Worm (Caenorhabditis elegans) whole organism, L3 larva: ENCODE data around the gene sftb-2.

Experiments
- ama-1 ChIP-seq: fragments of 150-350 bp; optimal IDR thresholded peaks from 2 replicates; lab custom pipeline; 2018
- ceh-16 ChIP-seq: sonication (generic microtip); optimal IDR thresholded peaks from 2 replicates; lab custom pipeline; 2017; ENCODE audit warnings: missing biosample characterization, missing genetic modification characterization
- ceh-28 ChIP-seq: fragments of 150-350 bp; optimal IDR thresholded peaks from 2 replicates; lab custom pipeline; 2014; ENCODE audit warnings: missing biosample characterization, missing genetic modification reagents, missing genetic modification characterization
- daf-12 ChIP-seq: fragments of 150-350 bp; optimal IDR thresholded peaks from 2 replicates; lab custom pipeline; 2014; ENCODE audit warnings: missing biosample characterization, missing genetic modification reagents, missing genetic modification characterization
- egl-27 ChIP-seq: sonication (generic microtip); optimal IDR thresholded peaks from 4 replicates; lab custom pipeline; 2017; ENCODE audit warnings: missing biosample characterization, missing genetic modification reagents, missing genetic modification characterization
- elt-1 ChIP-seq: fragments of 150-350 bp; optimal IDR thresholded peaks from 2 replicates; lab custom pipeline; 2014; ENCODE audit warnings: missing biosample characterization, missing genetic modification characterization
- elt-2 ChIP-seq: sonication (generic microtip); optimal IDR thresholded peaks from 2 replicates; lab custom pipeline; 2016; ENCODE audit warnings: missing genetic modification reagents, mild to moderate bottlenecking, missing genetic modification characterization, missing compliant biosample characterization
- elt-3 ChIP-seq, 3 experiments: fragments of 150-350 bp in 1 of 3; sonication (generic microtip) in 2 of 3; optimal IDR thresholded peaks; 2 replicates in 2 of 3; 4 replicates in 1 of 3; lab custom pipeline; 2014 to 2017; ENCODE audit warnings: missing biosample characterization in 3 of 3, missing genetic modification characterization in 3 of 3
- eor-1 ChIP-seq, 2 experiments: fragments of 150-350 bp; optimal IDR thresholded peaks; 2 replicates each; lab custom pipeline; 2014 to 2018; ENCODE audit warnings: missing biosample characterization in 2 of 2, missing genetic modification characterization in 2 of 2
- fkh-10 ChIP-seq: sonication (generic microtip); optimal IDR thresholded peaks from 2 replicates; lab custom pipeline; 2017; ENCODE audit warnings: missing biosample characterization, missing genetic modification reagents, missing genetic modification characterization
- hmg-11 ChIP-seq: sonication (generic microtip); optimal IDR thresholded peaks from 2 replicates; lab custom pipeline; 2016; ENCODE audit warnings: missing genetic modification characterization, missing compliant biosample characterization
- lin-15B ChIP-seq: fragments of 150-350 bp; optimal IDR thresholded peaks from 2 replicates; lab custom pipeline; 2014; ENCODE audit warnings: missing biosample characterization, missing genetic modification characterization
- lin-39 ChIP-seq: fragments of 150-350 bp; optimal IDR thresholded peaks from 2 replicates; lab custom pipeline; 2018; ENCODE audit warnings: missing biosample characterization, missing genetic modification reagents, missing genetic modification characterization
- mdl-1 ChIP-seq: fragments of 150-350 bp; optimal IDR thresholded peaks from 2 replicates; lab custom pipeline; 2014; ENCODE audit warnings: missing biosample characterization, missing genetic modification characterization
- mml-1 ChIP-seq: fragments of 150-350 bp; sonication (generic microtip); optimal IDR thresholded peaks from 3 replicates; lab custom pipeline; 2014; ENCODE audit warnings: missing biosample characterization, missing genetic modification characterization
- nfya-1 ChIP-seq: sonication (generic microtip); optimal IDR thresholded peaks from 2 replicates; lab custom pipeline; 2017; ENCODE audit warnings: missing genetic modification characterization, mild to moderate bottlenecking, missing compliant biosample characterization, antibody characterized with exemption, moderate library complexity; ENCODE audit not compliant: insufficient read depth
- nhr-11 ChIP-seq: fragments of 150-350 bp; optimal IDR thresholded peaks from 2 replicates; lab custom pipeline; 2014; ENCODE audit warnings: missing biosample characterization, missing genetic modification characterization
- nhr-12 ChIP-seq: fragments of 150-350 bp; optimal IDR thresholded peaks from 2 replicates; lab custom pipeline; 2014; ENCODE audit warnings: missing biosample characterization, missing genetic modification characterization
- nhr-23 ChIP-seq: fragments of 150-350 bp; optimal IDR thresholded peaks from 2 replicates; lab custom pipeline; 2014; ENCODE audit warnings: missing biosample characterization, missing genetic modification reagents, missing genetic modification characterization
- nhr-237 ChIP-seq: fragments of 150-350 bp; optimal IDR thresholded peaks from 2 replicates; lab custom pipeline; 2014; ENCODE audit warnings: missing biosample characterization, missing genetic modification characterization
- nhr-28 ChIP-seq: fragments of 150-350 bp; optimal IDR thresholded peaks from 2 replicates; lab custom pipeline; 2014; ENCODE audit warnings: missing biosample characterization, missing genetic modification characterization
- nhr-43 ChIP-seq: sonication (generic microtip); optimal IDR thresholded peaks from 2 replicates; lab custom pipeline; 2016; ENCODE audit warnings: mild to moderate bottlenecking, missing genetic modification characterization, missing compliant biosample characterization; ENCODE audit not compliant: poor library complexity, severe bottlenecking
- nhr-67 ChIP-seq: fragments of 150-350 bp; optimal IDR thresholded peaks from 2 replicates; lab custom pipeline; 2014; ENCODE audit warnings: missing biosample characterization, missing genetic modification characterization
- nhr-76 ChIP-seq: fragments of 150-350 bp; sonication (generic microtip); optimal IDR thresholded peaks from 5 replicates; lab custom pipeline; 2014; ENCODE audit warnings: missing biosample characterization, missing genetic modification characterization
- pha-4 ChIP-seq: fragments of 150-350 bp; optimal IDR thresholded peaks from 2 replicates; lab custom pipeline; 2014; ENCODE audit warnings: missing biosample characterization, missing genetic modification reagents, missing genetic modification characterization
- pqm-1 ChIP-seq: fragments of 150-350 bp; optimal IDR thresholded peaks from 2 replicates; lab custom pipeline; 2017; ENCODE audit warnings: missing biosample characterization, missing genetic modification characterization, inconsistent platforms
- sea-2 ChIP-seq: fragments of 150-350 bp; sonication (generic microtip); optimal IDR thresholded peaks from 4 replicates; lab custom pipeline; 2014; ENCODE audit warnings: missing biosample characterization, missing genetic modification reagents, missing genetic modification characterization
- snpc-4 ChIP-seq: fragments of 150-350 bp; optimal IDR thresholded peaks from 2 replicates; lab custom pipeline; 2014; ENCODE audit warnings: missing biosample characterization, missing genetic modification characterization
- unc-39 ChIP-seq: sonication (generic microtip); optimal IDR thresholded peaks from 4 replicates; lab custom pipeline; 2017; ENCODE audit warnings: missing biosample characterization, missing genetic modification characterization
- zag-1 ChIP-seq: fragments of 150-350 bp; optimal IDR thresholded peaks from 2 replicates; lab custom pipeline; 2014; ENCODE audit warnings: missing biosample characterization, missing genetic modification characterization
- ztf-11 ChIP-seq: fragments of 150-350 bp; optimal IDR thresholded peaks from 2 replicates; lab custom pipeline; 2014; ENCODE audit warnings: missing biosample characterization, missing genetic modification characterization
- ztf-4 ChIP-seq: fragments of 150-350 bp; optimal IDR thresholded peaks from 2 replicates; lab custom pipeline; 2014; ENCODE audit warnings: missing biosample characterization, missing genetic modification characterization

The sftb-2 gene

ce11 chrV:153867-154266, 25.8 kb downstream of the sftb-2 start:
- no peak for TF ChIP-seq nhr-23
- TF ChIP-seq ceh-16 (tag; lab: Kevin White, UChicago), result no peak
- no peak for TF ChIP-seq eor-1 (tag; optimal IDR thresholded peaks at IDR 0.05; lab: Kevin White, UChicago)
- TF ChIP-seq nfya-1 (tag; lab: Kevin White, UChicago), result no peak
- no peak for TF ChIP-seq nhr-76
- no peak for TF ChIP-seq elt-3 (tag; optimal IDR thresholded peaks at IDR 0.05; lab: Kevin White, UChicago)
- TF ChIP-seq nhr-28 (tag; lab: Kevin White, UChicago), result no peak
- no peak for TF ChIP-seq pha-4 (tag; lab: Kevin White, UChicago)
- TF ChIP-seq nhr-12 (tag; lab: Kevin White, UChicago), result no peak

- TF ChIP-seq nhr-67 (tag; lab: Kevin White, UChicago) (no peak), nhr-23 (no peak), elt-2 (tag; lab: Kevin White, UChicago) (peak; percentile 18), pha-4 (tag; lab: Kevin White, UChicago) (peak; percentile 41), mdl-1 (tag; lab: Kevin White, UChicago) (peak; percentile 66), nhr-43 (peak; percentile 52), eor-1 (tag; optimal IDR thresholded peaks at IDR 0.05; lab: Kevin White, UChicago) (no peak), fkh-10 (GFP tag; lab: Kevin White, UChicago) (no peak), lin-15B (tag; lab: Kevin White, UChicago) (peak; percentile 13), hmg-11 (peak; percentile 16), ceh-28 (tag; lab: Kevin White, UChicago) (peak; percentile 9), nfya-1 (tag; lab: Kevin White, UChicago) (peak; percentile 44)
Measured at ce11 chrV:155215-155614, 27.2 kb downstream of the sftb-2 start.

ce11 chrV:156044-156869, 28.2 kb downstream of the sftb-2 start, which contains the start of gene ttb-1:
Gene ttb-1, plus strand, starts transcription at chrV:156819.
- TF ChIP-seq sea-2 (GFP tag; lab: Kevin White, UChicago) (no peak), pha-4 (tag; lab: Kevin White, UChicago) (peak; percentile 42), hmg-11 (peak; percentile 41), nhr-23 (peak; percentile 65), elt-2 (tag; lab: Kevin White, UChicago) (no peak), lin-15B (tag; lab: Kevin White, UChicago) (peak; percentile 66), nhr-11 (tag; lab: Kevin White, UChicago) (no peak), snpc-4 (tag; lab: Kevin White, UChicago) (peak; percentile 9), lin-39 (tag; lab: Kevin White, UChicago) (peak; percentile 9), nfya-1 (tag; lab: Kevin White, UChicago) (peak; percentile 64)

ce11 chrV:166687-167086, 38.6 kb downstream of the sftb-2 start, which contains the start of gene Y108G3AL.2:
Gene Y108G3AL.2, plus strand, starts transcription at chrV:166987.
- TF ChIP-seq nhr-28 (tag; lab: Kevin White, UChicago), result no peak
- no peak for TF ChIP-seq egl-27 (tag; lab: Kevin White, UChicago)
- no peak for TF ChIP-seq elt-2 (tag; lab: Kevin White, UChicago)

ce11 chrV:172110-172509, 44.1 kb downstream of the sftb-2 start, which contains the start of gene cfap-36:
Gene cfap-36, minus strand, starts transcription at chrV:172210.
- TF ChIP-seq ztf-11 (tag; lab: Kevin White, UChicago), result no peak
- no peak for TF ChIP-seq ama-1 (lab: Kevin White, UChicago)
- no peak for TF ChIP-seq unc-39
- TF ChIP-seq zag-1, result no peak
- TF ChIP-seq nhr-76, result no peak
- no peak for TF ChIP-seq nhr-237 (tag; lab: Kevin White, UChicago)
- TF ChIP-seq nhr-67 (tag; lab: Kevin White, UChicago), result no peak
- TF ChIP-seq ceh-28 (tag; lab: Kevin White, UChicago), result no peak
- TF ChIP-seq daf-12, result no peak
- no peak for TF ChIP-seq snpc-4 (tag; lab: Kevin White, UChicago)
- TF ChIP-seq mml-1 (tag; lab: Kevin White, UChicago), result no peak
- TF ChIP-seq elt-3 (tag; optimal IDR thresholded peaks at IDR 0.05; lab: Kevin White, UChicago), result no peak
- TF ChIP-seq pha-4 (tag; lab: Kevin White, UChicago), result no peak
- TF ChIP-seq mdl-1 (tag; lab: Kevin White, UChicago), result no peak
- TF ChIP-seq pqm-1 (tag; lab: Kevin White, UChicago), result no peak
- no peak for TF ChIP-seq nhr-11 (tag; lab: Kevin White, UChicago)
- TF ChIP-seq elt-2 (tag; lab: Kevin White, UChicago), result no peak
- no peak for TF ChIP-seq ztf-4 (tag; lab: Kevin White, UChicago)
- no peak for TF ChIP-seq elt-1 (tag; lab: Kevin White, UChicago)
